Worm (Caenorhabditis elegans) whole organism, young adult: ENCODE measurements around the gene dnj-25.

Experiments used
- B0019.2 ChIP-seq: fragments of 200-800 bp; sonication (Bioruptor generic); conservative IDR thresholded peaks from 2 replicates; pipeline ENCODE4 v1.3.6; 2022; ENCODE audit warnings: missing genetic modification reagents, missing genetic modification characterization, missing compliant biosample characterization
- C17E4.6 ChIP-seq: fragments of 200-800 bp; sonication (Bioruptor generic); IDR thresholded peaks from 2 replicates; pipeline ENCODE4 v1.3.6; 2022; ENCODE audit warnings: missing genetic modification reagents, missing genetic modification characterization, missing compliant biosample characterization
- D2030.7 ChIP-seq: fragments of 200-800 bp; sonication (Bioruptor generic); IDR thresholded peaks from 2 replicates; pipeline ENCODE4 v1.3.6; 2022; ENCODE audit warnings: missing genetic modification reagents, missing genetic modification characterization, missing compliant biosample characterization
- F52B5.7 ChIP-seq: sonication (generic microtip); optimal IDR thresholded peaks from 2 replicates; lab custom pipeline; 2016; ENCODE audit warnings: mild to moderate bottlenecking, missing genetic modification characterization, missing compliant biosample characterization
- K11D2.4 ChIP-seq: fragments of 200-800 bp; sonication (Bioruptor generic); IDR thresholded peaks from 2 replicates; pipeline ENCODE4 v1.3.6; 2022; ENCODE audit warnings: missing genetic modification reagents, missing genetic modification characterization, missing compliant biosample characterization
- K12H6.12 ChIP-seq: fragments of 200-800 bp; sonication (Bioruptor generic); optimal IDR thresholded peaks from 2 replicates; lab custom pipeline; 2018; ENCODE audit warnings: mild to moderate bottlenecking, missing genetic modification characterization, missing compliant biosample characterization
- aptf-3 ChIP-seq: fragments of 200-800 bp; sonication (Bioruptor generic); IDR thresholded peaks from 2 replicates; pipeline ENCODE4 v1.3.6; 2022; ENCODE audit warnings: missing genetic modification characterization, missing compliant biosample characterization
- atf-7 ChIP-seq: sonication (generic microtip); optimal IDR thresholded peaks from 2 replicates; lab custom pipeline; 2017; ENCODE audit warnings: mild to moderate bottlenecking, missing genetic modification characterization, missing compliant biosample characterization
- attf-5 ChIP-seq: fragments of 200-800 bp; sonication (Bioruptor generic); optimal IDR thresholded peaks from 2 replicates; lab custom pipeline; 2018; ENCODE audit warnings: mild to moderate bottlenecking, missing genetic modification characterization, missing compliant biosample characterization
- bed-1 ChIP-seq: fragments of 200-800 bp; sonication (Bioruptor generic); IDR thresholded peaks from 2 replicates; pipeline ENCODE4 v1.3.6; 2022; ENCODE audit warnings: missing genetic modification reagents, missing genetic modification characterization, missing compliant biosample characterization
- cebp-1 ChIP-seq, 2 experiments: fragments of 200-800 bp in 1 of 2; sonication (Bioruptor generic) in 1 of 2; sonication (generic microtip) in 1 of 2; IDR thresholded peaks in 1 of 2; optimal IDR thresholded peaks in 1 of 2; 2 replicates each; pipeline versions ENCODE4 v1.3.6 to Lab custom; 2017 to 2022; ENCODE audit warnings: missing compliant biosample characterization in 2 of 2, missing genetic modification characterization in 2 of 2, mild to moderate bottlenecking in 1 of 2, missing genetic modification reagents in 1 of 2, moderate library complexity in 1 of 2
- ceh-100 ChIP-seq: fragments of 200-800 bp; sonication (Bioruptor generic); IDR thresholded peaks from 2 replicates; pipeline ENCODE4 v1.3.6; 2022; ENCODE audit warnings: missing genetic modification reagents, missing genetic modification characterization, missing compliant biosample characterization
- chd-7 ChIP-seq: sonication (generic microtip); optimal IDR thresholded peaks from 2 replicates; lab custom pipeline; 2016; ENCODE audit warnings: mild to moderate bottlenecking, missing genetic modification characterization, moderate library complexity, missing compliant biosample characterization
- dox-1 ChIP-seq: fragments of 200-800 bp; sonication (Bioruptor generic); IDR thresholded peaks from 2 replicates; pipeline ENCODE4 v1.3.6; 2022; ENCODE audit warnings: missing genetic modification reagents, missing genetic modification characterization, missing compliant biosample characterization
- dpff-1 ChIP-seq: sonication (generic microtip); optimal IDR thresholded peaks from 2 replicates; lab custom pipeline; 2017; ENCODE audit warnings: mild to moderate bottlenecking, missing genetic modification characterization, missing compliant biosample characterization
- egl-44 ChIP-seq: fragments of 200-800 bp; sonication (Bioruptor generic); IDR thresholded peaks from 2 replicates; pipeline ENCODE4 v1.3.6; 2022; ENCODE audit warnings: missing genetic modification reagents, missing genetic modification characterization, missing compliant biosample characterization
- hlh-12 ChIP-seq: sonication (generic microtip); optimal IDR thresholded peaks from 2 replicates; lab custom pipeline; 2016; ENCODE audit warnings: missing genetic modification characterization, missing compliant biosample characterization
- hmg-1.2 ChIP-seq: fragments of 200-800 bp; sonication (Bioruptor generic); IDR thresholded peaks from 2 replicates; pipeline ENCODE4 v1.3.6; 2022; ENCODE audit warnings: missing genetic modification reagents, missing genetic modification characterization, missing compliant biosample characterization
- let-607 ChIP-seq, 2 experiments: fragments of 200-800 bp in 1 of 2; sonication (Bioruptor generic) in 1 of 2; sonication (generic microtip) in 1 of 2; optimal IDR thresholded peaks; 2 replicates each; lab custom pipeline; 2016 to 2018; ENCODE audit warnings: mild to moderate bottlenecking in 2 of 2, missing compliant biosample characterization in 2 of 2, missing genetic modification characterization in 2 of 2, moderate library complexity in 2 of 2, missing genotype in 1 of 2
- lin-35 ChIP-seq, 3 experiments: fragments of 150-350 bp in 2 of 3; sonication (generic microtip) in 1 of 3; optimal IDR thresholded peaks; 2 replicates each; lab custom pipeline; 2014 to 2018; ENCODE audit warnings: missing biosample characterization in 3 of 3, missing genetic modification characterization in 3 of 3, missing genetic modification reagents in 3 of 3
- lir-1 ChIP-seq: fragments of 200-800 bp; sonication (Bioruptor generic); conservative IDR thresholded peaks from 2 replicates; pipeline ENCODE4 v1.3.6; 2022; ENCODE audit warnings: missing genetic modification reagents, missing genetic modification characterization, missing compliant biosample characterization
- madf-10 ChIP-seq: sonication (generic microtip); optimal IDR thresholded peaks from 2 replicates; lab custom pipeline; 2016; ENCODE audit warnings: mild to moderate bottlenecking, missing genetic modification characterization, missing compliant biosample characterization
- mel-28 ChIP-seq: sonication (generic microtip); optimal IDR thresholded peaks from 2 replicates; lab custom pipeline; 2016; ENCODE audit warnings: borderline replicate concordance, mild to moderate bottlenecking, missing genetic modification characterization, missing compliant biosample characterization
- mes-4 ChIP-seq: sonication (generic microtip); optimal IDR thresholded peaks from 2 replicates; lab custom pipeline; 2016; ENCODE audit warnings: missing genotype, missing genetic modification characterization, missing compliant biosample characterization
- mxl-1 ChIP-seq: sonication (generic microtip); optimal IDR thresholded peaks from 2 replicates; lab custom pipeline; 2016; ENCODE audit warnings: missing genetic modification characterization, missing compliant biosample characterization
- nfya-1 ChIP-seq: sonication (generic microtip); optimal IDR thresholded peaks from 2 replicates; lab custom pipeline; 2017; ENCODE audit warnings: antibody characterized with exemption, missing compliant biosample characterization, missing genetic modification characterization, borderline replicate concordance; ENCODE audit not compliant: insufficient read depth
- nfyb-1 ChIP-seq: fragments of 200-800 bp; sonication (Bioruptor generic); IDR thresholded peaks from 2 replicates; pipeline ENCODE4 v1.3.6; 2022; ENCODE audit warnings: missing genetic modification reagents, missing genetic modification characterization, missing compliant biosample characterization
- nhr-120 ChIP-seq: fragments of 200-800 bp; sonication (Bioruptor generic); IDR thresholded peaks from 2 replicates; pipeline ENCODE4 v1.3.6; 2022; ENCODE audit warnings: missing genetic modification characterization, missing compliant biosample characterization
- nhr-80 ChIP-seq: sonication (generic microtip); optimal IDR thresholded peaks from 2 replicates; lab custom pipeline; 2016; ENCODE audit warnings: missing genetic modification characterization, missing compliant biosample characterization
- sdz-38 ChIP-seq: sonication (generic microtip); optimal IDR thresholded peaks from 2 replicates; lab custom pipeline; 2016; ENCODE audit warnings: missing genotype, missing genetic modification characterization, missing compliant biosample characterization
- sea-2 ChIP-seq: fragments of 200-800 bp; sonication (Bioruptor generic); IDR thresholded peaks from 2 replicates; pipeline ENCODE4 v1.3.6; 2022; ENCODE audit warnings: missing genetic modification characterization, missing compliant biosample characterization
- snpc-1.1 ChIP-seq: sonication (generic microtip); optimal IDR thresholded peaks from 2 replicates; lab custom pipeline; 2017; ENCODE audit warnings: missing genetic modification characterization, mild to moderate bottlenecking, missing compliant biosample characterization, antibody characterized with exemption, moderate library complexity, missing genotype, missing genetic modification reagents; ENCODE audit not compliant: insufficient read depth
- snpc-4 ChIP-seq, 5 experiments: fragments of 150-350 bp in 1 of 5; sonication (generic microtip) in 4 of 5; optimal IDR thresholded peaks; 2 replicates each; lab custom pipeline; 2014 to 2018; ENCODE audit warnings: missing genetic modification characterization in 5 of 5, missing biosample characterization in 3 of 5, antibody characterized with exemption in 2 of 5, mild to moderate bottlenecking in 2 of 5, missing compliant biosample characterization in 2 of 5, missing genotype in 2 of 5, moderate library complexity in 2 of 5, missing genetic modification reagents in 1 of 5
- somi-1 ChIP-seq: fragments of 200-800 bp; sonication (Bioruptor generic); optimal IDR thresholded peaks from 2 replicates; lab custom pipeline; 2018; ENCODE audit warnings: mild to moderate bottlenecking, missing genetic modification characterization, missing compliant biosample characterization
- xnd-1 ChIP-seq: sonication (generic microtip); optimal IDR thresholded peaks from 2 replicates; lab custom pipeline; 2016; ENCODE audit warnings: missing genotype, missing genetic modification reagents, missing genetic modification characterization, missing compliant biosample characterization
- zfh-2 ChIP-seq: fragments of 200-800 bp; sonication (Bioruptor generic); conservative IDR thresholded peaks from 2 replicates; pipeline ENCODE4 v1.3.6; 2022; ENCODE audit warnings: missing genetic modification reagents, missing genetic modification characterization, missing compliant biosample characterization
- ztf-18 ChIP-seq: sonication (generic microtip); optimal IDR thresholded peaks from 2 replicates; lab custom pipeline; 2016; ENCODE audit warnings: missing genotype, mild to moderate bottlenecking, missing genetic modification characterization, missing compliant biosample characterization

The dnj-25 gene

DNA sequence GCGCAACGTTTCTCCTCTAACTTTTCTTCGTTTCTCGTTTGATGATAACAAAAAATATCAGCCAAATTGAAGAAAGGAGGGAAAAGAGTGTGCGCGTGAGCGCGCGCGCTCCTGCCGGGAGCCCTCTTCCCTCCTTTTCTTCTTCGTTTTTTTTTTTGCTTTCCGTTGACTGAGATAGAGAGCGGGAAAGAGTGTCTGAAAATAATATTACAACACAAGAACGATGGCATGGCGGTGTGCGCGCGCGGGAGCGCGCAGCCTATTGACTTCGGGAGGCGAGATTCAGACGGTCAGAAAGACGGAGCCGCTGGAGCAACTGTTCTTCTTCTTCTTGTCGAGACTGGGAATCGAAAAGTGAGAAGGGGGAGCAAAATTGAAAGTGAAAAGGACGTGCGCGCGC, 49.6 kb upstream of the dnj-25 start (continued):
- TF ChIP-seq egl-44 (GFP tag; lab: Robert Waterston, UW): no peak
- no peak for TF ChIP-seq mxl-1 (tag; lab: Kevin White, UChicago)
- TF ChIP-seq hlh-12 (tag; lab: Kevin White, UChicago): no peak
- no peak for TF ChIP-seq ceh-100 (GFP tag; lab: Robert Waterston, UW)
- no peak for TF ChIP-seq nfya-1 (tag; lab: Kevin White, UChicago)
- TF ChIP-seq F52B5.7: no peak
- TF ChIP-seq chd-7 (tag; lab: Kevin White, UChicago): no peak
- peak; percentile 56 for TF ChIP-seq dox-1
- TF ChIP-seq sea-2: no peak
- no peak for TF ChIP-seq xnd-1 (tag; lab: Kevin White, UChicago)
- TF ChIP-seq B0019.2 (GFP tag; lab: Robert Waterston, UW): no peak
- peak; percentile 74 for TF ChIP-seq K12H6.12 (tag; lab: Kevin White, UChicago)
- no peak for TF ChIP-seq mes-4
- peak; percentile 22; the same call in 1 of the 2 replicates for TF ChIP-seq K11D2.4 (GFP tag; lab: Robert Waterston, UW)
- no peak for TF ChIP-seq nfyb-1 (GFP tag; lab: Robert Waterston, UW)

DNA sequence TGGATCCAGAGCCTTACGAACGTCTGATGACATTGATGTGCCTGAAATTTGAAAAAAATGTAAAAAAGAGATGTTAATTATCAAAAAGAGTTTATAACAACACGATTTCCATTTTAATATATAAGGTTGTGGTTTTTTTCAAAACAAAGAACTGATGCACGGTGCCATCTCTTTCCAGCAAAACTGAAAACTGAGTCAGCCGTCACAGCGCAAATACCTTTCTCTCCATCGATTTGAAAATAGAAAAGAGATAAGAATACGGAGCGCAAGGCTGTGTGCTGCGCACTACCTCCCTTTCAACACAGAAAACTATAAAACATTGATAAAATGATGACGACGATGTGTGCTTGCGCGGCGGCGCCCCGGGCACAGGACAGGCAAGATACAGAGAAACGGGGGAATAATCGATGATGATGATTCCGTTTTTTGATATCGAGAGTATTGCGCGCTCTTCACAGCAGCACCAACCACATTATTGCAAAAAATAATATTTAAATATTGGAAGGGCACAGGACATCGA, 48.3 kb upstream of the dnj-25 start, which contains the start of gene Y44A6D.3:
Gene Y44A6D.3, minus strand, starts transcription at position 51 of the 520 bp plus-strand sequence.
- TF ChIP-seq D2030.7 (GFP tag; lab: Robert Waterston, UW) (no peak), lin-35 (GFP tag; optimal IDR thresholded peaks at IDR 0.05; lab: Kevin White, UChicago) (no peak), mel-28 (no peak), F52B5.7 (no peak), madf-10 (tag; lab: Kevin White, UChicago) (peak; percentile 10), C17E4.6 (GFP tag; lab: Robert Waterston, UW) (no peak), sdz-38 (tag; lab: Kevin White, UChicago) (no peak), aptf-3 (GFP tag; lab: Robert Waterston, UW) (no peak), nhr-120 (no peak), ztf-18 (tag; lab: Kevin White, UChicago) (no peak), cebp-1 (GFP tag; IDR thresholded peaks at IDR 0.05; lab: Robert Waterston, UW) (no peak), cebp-1 (tag; optimal IDR thresholded peaks at IDR 0.05; lab: Kevin White, UChicago) (peak; percentile 24), atf-7 (tag; lab: Kevin White, UChicago) (peak; percentile 31), mxl-1 (tag; lab: Kevin White, UChicago) (no peak), bed-1 (GFP tag; lab: Robert Waterston, UW) (no peak), let-607 (tag; optimal IDR thresholded peaks at IDR 0.05; lab: Kevin White, UChicago) (no peak), nhr-80 (tag; lab: Kevin White, UChicago) (peak; percentile 65), lir-1 (GFP tag; lab: Robert Waterston, UW) (no peak), attf-5 (GFP tag; lab: Kevin White, UChicago) (peak; percentile 22), zfh-2 (GFP tag; lab: Robert Waterston, UW) (no peak)

DNA sequence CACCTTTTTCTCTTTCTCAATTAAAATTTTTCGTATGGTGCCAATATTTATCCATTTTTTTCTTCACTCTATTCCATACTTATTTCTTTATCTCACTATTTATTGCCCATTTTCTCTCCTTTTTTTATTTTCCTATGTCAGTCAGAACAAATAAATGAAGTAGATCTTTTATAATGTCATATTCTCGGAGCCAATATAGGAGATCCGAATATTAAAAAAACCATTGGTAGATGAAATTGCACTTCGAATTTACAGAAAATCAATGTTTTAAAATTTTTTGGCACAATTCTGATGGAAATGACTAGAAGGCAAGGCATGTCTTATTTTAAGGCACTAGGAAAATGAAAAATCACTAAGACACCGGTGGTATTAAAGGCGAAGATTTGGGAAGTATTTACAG, 46.5 kb upstream of the dnj-25 start:
- TF ChIP-seq lin-35 (GFP tag; optimal IDR thresholded peaks at IDR 0.05; lab: Kevin White, UChicago) (peak in 1 of 3 experiments; percentile 23), nfyb-1 (GFP tag; lab: Robert Waterston, UW) (0 out of 2 replicates have a peak, but pooled peaks have one; percentile 46), madf-10 (tag; lab: Kevin White, UChicago) (no peak)

DNA sequence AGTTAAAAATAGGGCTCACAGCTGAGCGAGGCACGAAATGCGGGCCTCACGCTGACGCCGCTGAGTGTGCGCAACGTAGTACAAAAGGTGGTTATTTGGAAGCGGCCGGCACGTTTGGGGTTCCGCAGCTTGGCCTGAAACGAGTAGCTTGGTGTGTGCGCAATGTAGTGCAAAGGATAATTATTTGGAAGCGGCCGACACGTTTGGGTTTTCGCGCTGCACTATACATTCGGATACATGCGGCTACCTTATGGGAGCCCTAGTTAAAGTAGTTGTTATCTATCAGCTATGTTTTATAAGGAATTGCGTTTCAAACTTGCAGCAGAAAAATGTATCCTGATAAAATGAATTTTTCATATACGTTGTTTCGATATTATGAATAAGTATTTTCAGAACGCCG, 45.9 kb upstream of the dnj-25 start, which contains the start of gene Y44A6D.1:
Gene Y44A6D.1, minus strand, starts transcription at position 23 of the 400 bp plus-strand sequence.
- 0 out of 2 replicates have a peak, but pooled peaks have one; percentile 27 for TF ChIP-seq zfh-2 (GFP tag; lab: Robert Waterston, UW)
- TF ChIP-seq dpff-1 (tag; lab: Kevin White, UChicago): no peak
- TF ChIP-seq hmg-1.2 (GFP tag; lab: Robert Waterston, UW): peak; percentile 15; the same call in 1 of the 2 replicates
- TF ChIP-seq nfyb-1 (GFP tag; lab: Robert Waterston, UW): no peak
- no peak for TF ChIP-seq snpc-4 (GFP tag; optimal IDR thresholded peaks at IDR 0.05; lab: Kevin White, UChicago)
- peak in 2 of 4 experiments; percentile 67 to 75 for TF ChIP-seq snpc-4 (tag; optimal IDR thresholded peaks at IDR 0.05; lab: Kevin White, UChicago)
- peak; percentile 10 for TF ChIP-seq snpc-1.1
- TF ChIP-seq somi-1 (GFP tag; lab: Kevin White, UChicago): no peak
- no peak for TF ChIP-seq dox-1
